Worm (Caenorhabditis elegans) whole organism, L3 larva: ENCODE results near the gene osm-9.
"Not testable (repeated sequence)": the region's sequence is repeated elsewhere in the genome, so short reads cannot be mapped to it uniquely, and the experiment has no call there.

Experiments
- R02D3.7 ChIP-seq: fragments of 150-350 bp; optimal IDR thresholded peaks from 2 replicates; lab custom pipeline; 2014; ENCODE audit warnings: missing biosample characterization, missing genetic modification characterization
- ceh-9 ChIP-seq: sonication (generic microtip); optimal IDR thresholded peaks from 2 replicates; lab custom pipeline; 2018; ENCODE audit warnings: missing biosample characterization, missing genetic modification characterization
- egl-27 ChIP-seq: sonication (generic microtip); optimal IDR thresholded peaks from 4 replicates; lab custom pipeline; 2017; ENCODE audit warnings: missing biosample characterization, missing genetic modification reagents, missing genetic modification characterization
- fkh-10 ChIP-seq: sonication (generic microtip); optimal IDR thresholded peaks from 2 replicates; lab custom pipeline; 2017; ENCODE audit warnings: missing biosample characterization, missing genetic modification reagents, missing genetic modification characterization
- fos-1 ChIP-seq: fragments of 150-350 bp; optimal IDR thresholded peaks from 2 replicates; lab custom pipeline; 2014; ENCODE audit warnings: missing biosample characterization, missing genetic modification characterization
- lin-15B ChIP-seq: fragments of 150-350 bp; optimal IDR thresholded peaks from 2 replicates; lab custom pipeline; 2014; ENCODE audit warnings: missing biosample characterization, missing genetic modification characterization
- lin-39 ChIP-seq: fragments of 150-350 bp; optimal IDR thresholded peaks from 2 replicates; lab custom pipeline; 2018; ENCODE audit warnings: missing biosample characterization, missing genetic modification reagents, missing genetic modification characterization
- nhr-11 ChIP-seq: fragments of 150-350 bp; optimal IDR thresholded peaks from 2 replicates; lab custom pipeline; 2014; ENCODE audit warnings: missing biosample characterization, missing genetic modification characterization
- nhr-12 ChIP-seq: fragments of 150-350 bp; optimal IDR thresholded peaks from 2 replicates; lab custom pipeline; 2014; ENCODE audit warnings: missing biosample characterization, missing genetic modification characterization
- nhr-237 ChIP-seq: fragments of 150-350 bp; optimal IDR thresholded peaks from 2 replicates; lab custom pipeline; 2014; ENCODE audit warnings: missing biosample characterization, missing genetic modification characterization
- snpc-4 ChIP-seq: fragments of 150-350 bp; optimal IDR thresholded peaks from 2 replicates; lab custom pipeline; 2014; ENCODE audit warnings: missing biosample characterization, missing genetic modification characterization
- unc-62 ChIP-seq: fragments of 150-350 bp; sonication (generic microtip); optimal IDR thresholded peaks from 4 replicates; lab custom pipeline; 2014; ENCODE audit warnings: missing biosample characterization, missing genetic modification reagents, missing genetic modification characterization
- ztf-11 ChIP-seq: fragments of 150-350 bp; optimal IDR thresholded peaks from 2 replicates; lab custom pipeline; 2014; ENCODE audit warnings: missing biosample characterization, missing genetic modification characterization

DNA sequence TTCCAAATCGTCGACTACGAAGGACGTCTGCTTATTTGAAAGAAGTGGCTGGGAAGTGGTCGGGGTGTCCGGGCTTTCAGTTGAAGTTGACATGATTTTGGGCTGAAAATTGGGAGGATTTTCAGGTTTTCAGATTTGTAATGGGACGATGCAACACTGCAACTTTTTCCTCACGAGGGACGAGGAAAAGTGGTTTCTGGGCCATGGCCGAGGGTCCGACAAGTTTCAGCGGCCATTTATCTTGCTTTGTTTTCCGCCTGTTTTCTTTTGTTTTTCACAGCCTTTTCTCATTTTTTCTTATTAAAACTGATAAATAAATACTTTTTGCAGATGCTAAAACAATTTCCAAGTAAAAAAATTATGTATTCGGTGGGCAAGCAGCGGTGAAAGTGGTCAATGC, 25.6 kb upstream of the osm-9 start, which contains the start of gene blos-7:
- TF ChIP-seq lin-15B (tag; lab: Kevin White, UChicago); nhr-237 (tag; lab: Kevin White, UChicago); egl-27 (tag; lab: Kevin White, UChicago); snpc-4 (tag; lab: Kevin White, UChicago); R02D3.7 (tag; lab: Kevin White, UChicago); ceh-9 (tag; lab: Kevin White, UChicago); lin-39 (tag; lab: Kevin White, UChicago); nhr-12 (tag; lab: Kevin White, UChicago); nhr-11 (tag; lab: Kevin White, UChicago); fos-1 (tag; lab: Kevin White, UChicago); unc-62 (GFP tag; lab: Kevin White, UChicago); fkh-10 (GFP tag; lab: Kevin White, UChicago); ztf-11 (tag; lab: Kevin White, UChicago): not testable (repeated sequence)
